Fruit fly (Drosophila melanogaster) S2 (cell line): ENCODE results near the gene Cyp4g1.

ENCODE experiments used
- CG8478 ChIP-seq: fragments of >200 bp; optimal IDR thresholded peaks from 2 replicates; lab custom pipeline; 2018
- CTCF ChIP-seq, 2 experiments: fragments of >200 bp; optimal IDR thresholded peaks; 2 replicates each; lab custom pipeline; 2018

- no peak for TF ChIP-seq CTCF (optimal IDR thresholded peaks at IDR 0.05; lab: Kevin White, UChicago)
- no peak for TF ChIP-seq CG8478
These were observed 8.7 kb downstream of the Cyp4g1 start, which contains the start of gene ase for dm6 chrX:460447-460846.
